Fruit fly (Drosophila melanogaster): Measurements from ENCODE around the gene CG32576.

CG32576 gene

DNA sequence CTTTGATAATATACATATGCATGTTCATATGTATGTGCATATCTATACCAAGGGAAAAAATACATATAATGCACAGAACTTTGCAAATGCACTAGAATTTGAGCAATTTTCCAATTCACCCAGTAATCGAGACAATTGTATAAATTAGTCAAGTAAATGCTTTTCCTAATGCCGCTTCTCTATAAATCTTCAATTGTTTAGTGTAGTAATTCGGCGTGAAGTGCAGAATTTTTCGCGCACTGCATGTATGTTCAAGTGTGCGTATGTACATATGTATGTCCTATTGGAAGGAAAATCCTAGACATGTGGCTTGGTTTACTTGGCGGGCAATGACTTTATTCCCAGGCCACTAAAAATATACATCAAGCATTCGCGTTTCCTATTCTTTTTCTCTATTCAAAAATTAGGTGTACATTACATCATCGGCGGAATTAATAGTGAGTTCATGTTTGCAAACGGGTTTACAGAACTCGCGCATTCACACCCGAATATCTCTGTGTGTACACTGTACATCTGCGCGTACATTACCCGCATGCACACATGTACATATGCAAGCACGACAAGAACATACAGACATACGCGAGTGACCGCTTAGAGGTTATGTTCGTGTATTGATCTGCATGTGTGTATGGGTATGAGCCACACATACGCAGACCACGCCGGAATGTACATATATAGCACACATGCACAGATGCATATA lies 30.7 kb upstream of the CG32576 start:
- no peak for TF ChIP-seq CG8478 (optimal IDR thresholded peaks at IDR 0.05)
- no peak for TF ChIP-seq CTCF (optimal IDR thresholded peaks at IDR 0.05)

DNA sequence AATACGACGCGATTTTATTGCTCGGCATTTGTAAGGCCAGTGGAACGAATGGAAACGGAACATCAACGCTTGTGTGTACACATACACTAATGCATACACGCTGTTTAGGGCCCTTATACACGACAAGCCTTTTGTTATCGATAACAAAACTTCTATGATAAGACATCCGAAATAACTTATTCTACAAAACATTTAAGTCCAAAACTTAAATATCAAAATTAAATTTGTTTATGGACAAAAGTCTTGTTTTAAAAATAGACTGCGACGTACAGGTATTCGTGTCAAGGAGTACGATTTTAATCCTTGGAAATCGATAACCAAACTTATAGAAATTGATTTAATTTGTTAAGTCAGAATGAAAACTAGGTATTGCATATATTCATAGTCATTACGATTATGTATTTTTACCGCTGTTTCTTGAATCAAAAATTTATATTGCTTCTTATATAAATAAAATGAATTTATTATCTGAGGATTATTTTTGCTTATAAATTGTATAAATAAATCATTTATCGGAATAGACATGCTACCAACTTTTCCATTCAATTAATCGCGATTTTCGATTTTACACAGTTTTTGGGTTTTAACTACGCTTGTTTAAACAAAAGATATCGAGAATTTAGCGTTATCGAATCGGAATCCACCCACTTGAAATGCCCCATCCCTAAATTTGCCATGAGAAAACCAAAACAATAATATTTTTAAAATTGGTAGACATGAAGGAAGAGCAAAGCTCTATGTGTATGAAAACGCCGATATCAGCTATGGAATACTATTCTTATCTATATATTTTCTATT lies 24.9 kb upstream of the CG32576 start, which contains the start of the genes CG9915 and SWIP:
TSS of gene CG9915 (minus strand) at position 61 of the 798 bp plus-strand sequence.
TSS of gene SWIP (plus strand) at position 632 of the 798 bp plus-strand sequence.
- TF ChIP-seq CTCF (optimal IDR thresholded peaks at IDR 0.05) (no peak), CG8478 (optimal IDR thresholded peaks at IDR 0.05) (no peak)

DNA sequence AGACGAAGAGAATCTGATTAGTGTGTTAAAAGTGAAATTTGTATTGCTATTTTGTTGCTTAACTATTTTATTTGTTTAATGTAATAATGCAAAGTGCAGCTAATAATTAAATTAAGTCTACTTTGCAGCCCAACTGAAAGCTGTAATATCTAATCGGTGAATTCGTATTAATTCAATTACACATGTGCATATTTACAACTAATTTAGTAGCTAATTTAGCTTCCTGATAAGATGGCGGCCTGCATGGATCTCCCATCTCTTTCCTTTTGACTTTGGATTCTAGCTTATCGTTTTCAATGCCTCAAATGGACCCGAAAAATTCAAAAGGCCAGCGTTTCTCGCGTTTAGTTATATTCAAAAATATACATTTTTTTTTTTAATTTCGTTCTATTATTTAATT lies 21.4 kb upstream of the CG32576 start:
- TF ChIP-seq CTCF (optimal IDR thresholded peaks at IDR 0.05) (no peak), CG8478 (optimal IDR thresholded peaks at IDR 0.05) (no peak)

DNA sequence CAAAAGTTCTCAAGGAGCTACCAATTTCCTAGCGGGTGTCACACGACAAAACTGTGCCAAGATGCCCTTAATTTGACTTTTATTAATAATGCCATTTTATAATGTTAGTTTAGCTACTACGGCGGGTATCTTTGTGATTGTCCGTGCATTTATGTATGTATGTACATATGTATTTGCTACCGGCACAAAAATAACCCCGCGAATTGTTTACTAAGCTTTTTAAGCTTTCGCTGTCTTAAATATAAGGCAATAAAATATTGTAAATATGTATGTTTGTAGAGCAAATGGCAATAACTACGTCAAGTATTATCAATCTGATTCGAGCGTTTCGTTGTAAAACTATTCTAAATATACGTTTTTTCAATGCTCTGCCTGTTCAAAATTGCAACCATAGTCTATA lies 20.6 kb upstream of the CG32576 start:
- TF ChIP-seq CG8478 (optimal IDR thresholded peaks at IDR 0.05) (no peak), CTCF (optimal IDR thresholded peaks at IDR 0.05) (no peak)

DNA sequence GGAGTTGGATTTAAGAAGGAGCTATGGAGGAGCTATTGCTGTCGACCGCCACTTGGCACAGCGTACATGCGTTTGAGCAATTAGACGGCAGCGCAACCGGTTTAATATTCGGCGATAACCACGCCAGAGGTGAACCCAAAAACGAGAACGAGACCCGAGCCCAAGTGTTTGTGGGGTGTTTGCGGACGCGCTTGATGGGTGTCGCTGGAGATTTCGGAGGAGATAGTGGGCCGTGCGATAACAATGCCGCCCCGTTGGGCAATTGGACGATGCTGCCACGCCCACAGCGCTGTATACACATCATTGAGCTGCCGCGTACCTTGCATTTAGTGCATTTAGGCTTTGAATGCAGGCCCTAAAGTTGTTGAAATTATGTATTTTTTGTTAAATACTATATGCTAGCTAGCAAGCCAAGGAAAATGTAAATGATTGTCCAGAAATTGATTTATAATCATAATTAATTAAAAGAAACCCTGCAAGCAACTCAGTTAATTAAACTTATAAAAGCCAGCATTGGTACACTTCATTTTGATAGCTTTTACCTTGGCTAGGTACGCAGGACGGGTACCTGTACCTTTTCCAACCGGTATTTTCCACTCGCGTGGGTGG lies 20.1 kb upstream of the CG32576 start, which contains the start of gene Had1:
TSS of gene Had1 (minus strand) at position 358 of the 609 bp plus-strand sequence.
- TF ChIP-seq CG8478 (optimal IDR thresholded peaks at IDR 0.05) (no peak), CTCF (optimal IDR thresholded peaks at IDR 0.05) (no peak)

DNA sequence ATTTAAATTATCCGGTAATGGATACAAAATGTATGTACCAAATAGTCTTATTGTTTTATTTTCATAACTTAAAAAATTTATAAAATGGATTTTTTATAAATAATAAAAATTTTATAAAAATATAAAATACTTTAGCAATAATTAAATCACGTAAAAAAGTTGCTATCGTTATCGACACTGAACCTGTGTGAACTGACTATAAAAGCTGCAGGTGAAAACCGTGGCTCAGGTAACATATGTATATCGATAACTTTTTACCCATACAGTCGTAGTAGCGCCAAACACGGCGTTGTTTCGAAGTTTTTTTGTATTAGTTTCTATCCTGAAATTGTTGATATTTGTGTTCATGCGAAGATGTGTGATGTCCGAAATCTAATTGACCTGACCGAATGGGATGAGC lies 15.3 kb upstream of the CG32576 start, which contains the start of gene CG3679:
TSS of gene CG3679 (plus strand) at position 235 of the 400 bp plus-strand sequence.
- no peak for TF ChIP-seq CTCF (optimal IDR thresholded peaks at IDR 0.05)
- no peak for TF ChIP-seq CG8478 (optimal IDR thresholded peaks at IDR 0.05)

DNA sequence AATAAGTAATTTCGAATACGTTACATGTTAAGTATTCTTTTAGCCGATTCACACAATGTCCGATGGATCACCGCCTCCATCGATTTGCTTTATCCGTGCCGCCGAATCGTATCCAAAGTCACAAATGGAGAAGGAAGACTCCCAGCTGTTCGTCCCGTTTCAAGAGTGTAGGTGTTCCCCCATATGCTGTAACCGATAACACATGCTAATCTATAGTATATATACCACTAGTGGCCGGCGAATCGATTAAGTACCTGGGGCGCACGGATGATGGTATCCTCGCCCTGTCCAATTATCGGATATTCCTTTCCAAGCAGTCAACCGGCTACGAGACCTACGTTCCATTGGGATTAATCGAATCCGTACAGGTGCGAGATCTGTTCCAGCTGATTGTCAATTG lies 9.3 kb upstream of the CG32576 start, which contains the start of gene ERp44:
TSS of gene ERp44 (minus strand) at position 101 of the 400 bp plus-strand sequence.
- TF ChIP-seq CTCF (optimal IDR thresholded peaks at IDR 0.05): no peak
- TF ChIP-seq CG8478 (optimal IDR thresholded peaks at IDR 0.05): no peak

DNA sequence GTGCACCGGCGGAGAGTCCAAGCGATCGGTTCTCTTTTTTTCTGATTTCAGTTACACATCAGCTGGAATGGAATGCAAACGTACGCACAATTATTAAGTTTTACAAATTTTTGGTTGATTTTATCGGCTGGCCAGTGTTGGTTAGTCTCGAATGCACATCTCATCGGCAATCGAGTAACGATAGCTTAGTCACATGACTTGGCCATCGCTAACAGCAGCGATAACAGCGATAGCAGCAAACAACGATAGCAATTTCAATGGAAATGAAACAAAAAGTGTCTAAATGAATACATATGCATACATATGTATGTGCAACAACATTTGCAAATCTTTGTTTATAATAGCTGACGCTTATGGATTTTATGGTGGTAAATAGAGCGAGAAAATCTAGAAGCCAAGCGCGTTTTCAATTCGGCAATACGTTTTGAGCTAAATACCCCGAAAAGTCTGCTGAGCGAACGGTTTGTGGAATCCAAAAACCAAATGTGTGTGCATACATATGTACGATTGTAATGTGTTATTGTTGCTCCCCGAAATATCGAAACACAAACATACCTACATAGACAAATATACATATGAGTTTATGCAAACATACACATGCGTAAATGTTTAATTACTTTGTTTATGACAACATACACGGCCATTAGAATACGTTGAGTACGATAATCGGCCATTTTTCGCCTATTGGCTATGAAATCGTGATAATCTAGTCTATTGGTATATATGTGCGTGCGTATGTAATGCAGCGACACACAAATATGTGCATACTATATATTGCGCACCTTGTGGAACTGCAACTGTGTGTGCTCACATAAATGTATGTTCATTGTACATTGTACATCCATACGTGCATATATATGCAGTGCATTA lies 8.3 kb upstream of the CG32576 start, which contains the start of gene CG3632:
TSS of gene CG3632 (plus strand) at position 249 of the 870 bp plus-strand sequence.
- TF ChIP-seq CTCF (optimal IDR thresholded peaks at IDR 0.05): no peak
- TF ChIP-seq CG8478 (optimal IDR thresholded peaks at IDR 0.05): no peak

DNA sequence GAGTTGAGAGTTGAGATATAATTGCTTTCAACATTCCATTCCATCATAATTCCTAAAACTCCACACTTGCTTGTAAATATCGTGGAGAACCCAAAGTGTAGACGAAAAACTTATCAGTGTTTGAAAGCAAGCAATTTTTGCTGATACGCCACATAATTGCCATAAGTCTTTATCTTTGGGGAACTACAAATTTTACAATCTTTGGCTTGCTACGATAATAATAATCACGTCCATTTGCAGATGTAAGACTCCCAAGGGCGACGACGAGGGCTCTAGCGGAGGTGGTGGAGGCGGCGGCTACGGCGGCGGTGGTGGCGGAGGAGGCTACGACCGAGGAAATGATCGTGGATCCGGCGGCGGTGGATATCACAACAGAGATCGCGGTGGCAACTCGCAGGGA lies 4.3 kb upstream of the CG32576 start:
- TF ChIP-seq CTCF (optimal IDR thresholded peaks at IDR 0.05): no peak

DNA sequence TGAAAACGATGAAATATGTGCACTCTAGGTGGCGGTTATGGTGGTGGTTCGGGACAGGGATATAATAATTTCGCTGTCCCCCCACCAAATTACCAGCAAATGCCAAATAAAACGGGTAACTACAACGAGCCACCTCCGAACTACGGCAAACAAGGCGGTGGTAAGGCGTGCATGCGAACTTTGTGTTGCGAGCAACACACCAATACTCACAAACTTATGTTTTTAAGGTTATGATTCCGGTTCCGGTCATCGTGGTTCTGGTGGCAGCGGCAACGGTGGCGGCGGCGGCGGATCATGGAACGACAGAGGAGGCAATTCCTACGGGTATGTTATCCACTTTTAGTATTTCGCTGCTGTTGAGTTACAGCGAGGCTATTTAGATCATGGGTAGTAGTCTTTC lies 666 bp upstream of the CG32576 start:
- TF ChIP-seq CG8478 (optimal IDR thresholded peaks at IDR 0.05) (no peak), CTCF (optimal IDR thresholded peaks at IDR 0.05) (no peak)

DNA sequence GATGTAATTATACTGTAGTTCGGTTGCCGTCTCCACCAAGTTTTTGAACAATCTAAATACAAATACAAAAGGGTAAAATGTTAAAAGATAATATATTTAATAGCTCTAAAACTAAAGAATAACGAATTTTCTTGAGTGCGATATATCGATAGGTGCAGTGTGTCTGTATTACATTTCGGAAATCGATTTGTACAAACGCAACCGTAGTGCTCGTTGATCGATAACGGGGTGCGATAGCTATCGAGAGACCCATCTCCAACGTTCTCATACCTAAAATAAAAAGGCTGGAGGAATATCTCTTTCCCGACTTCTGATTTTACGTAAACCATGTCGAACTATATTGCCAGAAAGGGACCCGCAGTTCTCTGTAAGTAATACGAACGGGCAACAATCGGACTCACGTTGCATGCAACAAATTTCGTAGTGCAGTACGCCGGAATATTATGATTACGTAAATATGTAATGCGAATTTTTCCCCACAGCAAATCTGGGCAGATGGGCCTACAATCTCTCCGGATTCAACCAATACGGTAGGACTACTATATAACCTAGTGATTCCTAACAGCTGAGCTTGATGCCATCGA lies 2.2 kb downstream of the CG32576 start, which contains the start of gene UQCR-14:
TSS of gene UQCR-14 (plus strand) at position 206 of the 584 bp plus-strand sequence.
- TF ChIP-seq CG8478 (optimal IDR thresholded peaks at IDR 0.05) (no peak), CTCF (optimal IDR thresholded peaks at IDR 0.05) (peak in 1 of 2 experiments; percentile 7)

DNA sequence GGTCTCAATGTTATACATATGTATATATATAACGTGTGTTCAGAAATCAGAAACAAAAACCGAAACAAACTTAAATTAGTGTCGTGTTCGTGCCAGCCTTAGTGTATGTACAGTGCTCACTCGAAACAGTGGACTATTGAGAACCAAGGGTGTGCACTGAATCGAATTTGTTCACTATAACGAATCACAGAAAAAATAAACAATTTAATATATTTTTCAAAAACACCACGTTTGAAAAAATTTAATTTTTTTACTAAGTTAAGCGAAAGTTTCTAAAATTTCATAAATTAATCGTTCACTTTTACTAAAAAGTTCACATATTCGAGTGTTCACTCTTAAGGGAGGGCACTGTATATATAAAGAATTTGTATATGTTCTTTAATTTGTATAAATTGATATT lies 3.1 kb downstream of the CG32576 start:
- TF ChIP-seq CTCF (optimal IDR thresholded peaks at IDR 0.05): no peak

DNA sequence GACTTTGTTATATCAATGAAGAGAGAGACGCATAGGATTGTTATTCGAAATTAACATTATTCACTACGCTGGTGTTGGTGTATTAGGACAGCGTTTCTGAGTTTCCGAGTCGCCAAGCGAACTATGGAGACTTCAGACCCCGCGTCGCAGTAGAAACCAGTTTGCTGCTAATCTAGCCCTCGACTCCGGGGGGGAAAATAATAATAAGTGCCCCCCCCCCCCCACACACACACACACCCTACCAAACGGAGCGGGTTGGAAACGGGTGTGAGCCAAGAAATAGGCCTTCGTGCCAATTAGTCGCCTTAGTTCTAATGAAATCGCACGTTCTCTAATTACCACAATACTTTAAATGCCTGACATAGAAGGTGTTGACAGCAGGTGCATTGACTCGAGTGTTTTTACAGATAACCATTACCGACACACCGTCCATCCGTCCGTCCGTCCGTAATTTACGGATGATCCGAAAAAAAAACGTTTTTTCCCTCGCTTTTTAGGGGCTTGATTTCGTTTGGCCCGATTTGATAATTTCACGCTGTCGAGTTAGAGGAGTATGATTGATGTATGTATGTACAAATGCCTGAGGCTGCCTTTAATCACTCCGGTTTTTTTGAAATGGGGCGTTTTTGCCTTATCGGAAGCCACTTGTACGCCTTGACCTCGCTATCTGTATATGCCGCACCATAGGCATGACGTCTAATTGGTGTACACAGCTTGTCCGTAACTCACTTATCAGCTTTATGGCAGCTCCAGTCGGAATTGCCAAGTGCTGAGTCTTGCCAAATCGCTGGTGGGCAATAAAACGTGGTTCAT lies 6.4 kb downstream of the CG32576 start:
- TF ChIP-seq CG8478 (optimal IDR thresholded peaks at IDR 0.05) (no peak), CTCF (optimal IDR thresholded peaks at IDR 0.05) (no peak)

Data from S2 (cell line).